Worm (Caenorhabditis elegans) whole organism, L4/young adult: ENCODE measurements around the gene T11B7.5.

Experiments used
- W03F9.2 ChIP-seq: fragments of 150-350 bp; optimal IDR thresholded peaks from 2 replicates; lab custom pipeline; 2014; ENCODE audit warnings: missing biosample characterization, missing genetic modification characterization
- dao-5 ChIP-seq: sonication (generic microtip); optimal IDR thresholded peaks from 2 replicates; lab custom pipeline; 2016; ENCODE audit warnings: missing genotype, missing genetic modification characterization, moderate library complexity, missing compliant biosample characterization
- him-1 ChIP-seq: sonication (generic microtip); optimal IDR thresholded peaks from 2 replicates; lab custom pipeline; 2016; ENCODE audit warnings: missing genotype, missing genetic modification reagents, missing genetic modification characterization, missing compliant biosample characterization

ce11 chrIV:8820041-8820440 lies 35.8 kb downstream of the T11B7.5 start, which contains the start of gene T28C6.3:
- TF ChIP-seq W03F9.2 (tag; lab: Kevin White, UChicago) (no peak), him-1 (tag; lab: Kevin White, UChicago) (no peak), dao-5 (tag; lab: Kevin White, UChicago) (no peak)
